Worm (Caenorhabditis elegans) whole organism, L2 larva: ENCODE data around the gene cut-6.

ENCODE experiments used
- Y55F3AM.14 ChIP-seq: fragments of 200-800 bp; sonication (Bioruptor generic); optimal IDR thresholded peaks from 2 replicates; lab custom pipeline; 2018; ENCODE audit warnings: mild to moderate bottlenecking, missing genetic modification characterization, missing compliant biosample characterization
- blmp-1 ChIP-seq: sonication (generic microtip); optimal IDR thresholded peaks from 2 replicates; lab custom pipeline; 2017; ENCODE audit warnings: missing genetic modification characterization, mild to moderate bottlenecking, missing compliant biosample characterization, antibody characterized with exemption, moderate library complexity; ENCODE audit not compliant: insufficient read depth
- elt-1 ChIP-seq: fragments of 150-350 bp; optimal IDR thresholded peaks from 2 replicates; lab custom pipeline; 2014; ENCODE audit warnings: missing biosample characterization, missing genetic modification characterization
- lsy-2 ChIP-seq, 2 experiments: fragments of 150-350 bp in 1 of 2; sonication (generic microtip) in 1 of 2; optimal IDR thresholded peaks; 2 replicates each; lab custom pipeline; 2014 to 2017; ENCODE audit warnings: missing biosample characterization in 2 of 2, missing genetic modification characterization in 2 of 2
- nhr-11 ChIP-seq: fragments of 150-350 bp; optimal IDR thresholded peaks from 2 replicates; lab custom pipeline; 2014; ENCODE audit warnings: missing biosample characterization, missing genetic modification characterization
- nhr-77 ChIP-seq: fragments of 150-350 bp; optimal IDR thresholded peaks from 2 replicates; lab custom pipeline; 2014; ENCODE audit warnings: missing biosample characterization, missing genetic modification characterization
- sem-4 ChIP-seq: fragments of 150-350 bp; optimal IDR thresholded peaks from 2 replicates; lab custom pipeline; 2014; ENCODE audit warnings: missing biosample characterization, missing genetic modification reagents, missing genetic modification characterization
- skn-1 ChIP-seq: sonication (generic microtip); optimal IDR thresholded peaks from 2 replicates; lab custom pipeline; 2017; ENCODE audit warnings: missing biosample characterization, missing genetic modification characterization
- unc-39 ChIP-seq: fragments of 150-350 bp; optimal IDR thresholded peaks from 2 replicates; lab custom pipeline; 2014; ENCODE audit warnings: missing biosample characterization, missing genetic modification characterization

DNA sequence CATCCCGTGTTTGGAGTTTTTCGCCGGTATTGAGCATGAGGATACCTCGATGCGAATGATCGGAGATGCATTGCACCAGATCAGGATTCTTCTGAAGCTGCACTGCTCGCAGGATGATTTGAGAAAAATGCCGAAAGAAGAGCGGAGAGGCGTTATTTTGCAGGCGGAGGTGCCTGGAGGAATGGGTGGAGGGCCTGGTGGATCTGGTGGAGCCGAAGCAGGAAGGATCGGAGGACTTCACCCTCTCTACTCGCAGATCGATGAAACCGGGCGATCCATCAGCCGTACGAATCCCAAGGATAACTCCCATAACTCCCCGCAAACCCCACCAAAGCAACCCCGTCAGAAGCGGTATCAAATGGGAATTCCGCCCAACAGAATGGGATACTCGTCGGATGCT, 27.9 kb downstream of the cut-6 start:
- no peak for TF ChIP-seq skn-1 (tag; lab: Kevin White, UChicago)
- TF ChIP-seq nhr-77 (tag; lab: Kevin White, UChicago), result no peak
- TF ChIP-seq lsy-2 (tag; optimal IDR thresholded peaks at IDR 0.05; lab: Kevin White, UChicago), result no peak
- TF ChIP-seq elt-1 (tag; lab: Kevin White, UChicago), result no peak
- TF ChIP-seq sem-4, result no peak
- no peak for TF ChIP-seq Y55F3AM.14 (GFP tag; lab: Kevin White, UChicago)
- TF ChIP-seq unc-39, result no peak
- TF ChIP-seq nhr-11 (tag; lab: Kevin White, UChicago), result no peak
- no peak for TF ChIP-seq blmp-1 (tag; lab: Kevin White, UChicago)
